Fruit fly (Drosophila melanogaster) S2 (cell line): Measurements from ENCODE around the gene mio.
A peak's percentile ranks its signal among the peaks of the same experiment; 100 is the strongest.

Experiments used
- CG8478 ChIP-seq: fragments of >200 bp; optimal IDR thresholded peaks from 2 replicates; lab custom pipeline; 2018
- CTCF ChIP-seq, 2 experiments: fragments of >200 bp; optimal IDR thresholded peaks; 2 replicates each; lab custom pipeline; 2018

Gene mio

dm6 chr2L:2196590-2197474, 20.3 kb upstream of the mio start:
- no peak for TF ChIP-seq CTCF (optimal IDR thresholded peaks at IDR 0.05; lab: Kevin White, UChicago)
- no peak for TF ChIP-seq CG8478 (lab: Kevin White, UChicago)

- no peak for TF ChIP-seq CTCF (optimal IDR thresholded peaks at IDR 0.05; lab: Kevin White, UChicago)
- TF ChIP-seq CG8478 (lab: Kevin White, UChicago): no peak
These were observed 19.5 kb upstream of the mio start, which contains the start of gene COX7AL2 for dm6 chr2L:2197475-2198118. TSS of gene COX7AL2 (minus strand) at chr2L:2197912.

dm6 chr2L:2198119-2198494, 19.0 kb upstream of the mio start:
- no peak for TF ChIP-seq CG8478 (lab: Kevin White, UChicago)
- no peak for TF ChIP-seq CTCF (optimal IDR thresholded peaks at IDR 0.05; lab: Kevin White, UChicago)

dm6 chr2L:2198613-2199432, 18.3 kb upstream of the mio start:
- no peak for TF ChIP-seq CTCF (optimal IDR thresholded peaks at IDR 0.05; lab: Kevin White, UChicago)
- peak; percentile 31 for TF ChIP-seq CG8478 (lab: Kevin White, UChicago)

- no peak for TF ChIP-seq CG8478 (lab: Kevin White, UChicago)
These were observed 17.7 kb upstream of the mio start for dm6 chr2L:2199433-2199796.

dm6 chr2L:2200136-2201036, 16.7 kb upstream of the mio start:
- TF ChIP-seq CTCF (optimal IDR thresholded peaks at IDR 0.05; lab: Kevin White, UChicago): no peak
- TF ChIP-seq CG8478 (lab: Kevin White, UChicago): no peak

dm6 chr2L:2201107-2201561, 16.0 kb upstream of the mio start:
- TF ChIP-seq CG8478 (lab: Kevin White, UChicago): no peak
- no peak for TF ChIP-seq CTCF (optimal IDR thresholded peaks at IDR 0.05; lab: Kevin White, UChicago)

- no peak for TF ChIP-seq CTCF (optimal IDR thresholded peaks at IDR 0.05; lab: Kevin White, UChicago)
- TF ChIP-seq CG8478 (lab: Kevin White, UChicago): no peak
These were observed 14.9 kb upstream of the mio start for dm6 chr2L:2202018-2202852.

dm6 chr2L:2202853-2203717, 14.0 kb upstream of the mio start:
- no peak for TF ChIP-seq CG8478 (lab: Kevin White, UChicago)
- no peak for TF ChIP-seq CTCF (optimal IDR thresholded peaks at IDR 0.05; lab: Kevin White, UChicago)

- TF ChIP-seq CG8478 (lab: Kevin White, UChicago) (no peak), CTCF (optimal IDR thresholded peaks at IDR 0.05; lab: Kevin White, UChicago) (no peak)
These were observed 11.0 kb upstream of the mio start, which contains the start of gene CG31668 for dm6 chr2L:2206066-2206465. TSS of gene CG31668 (minus strand) at chr2L:2206166.

dm6 chr2L:2209002-2209401, 8.1 kb upstream of the mio start, which contains the start of gene CG33124:
TSS of gene CG33124 (minus strand) at chr2L:2209102.
- no peak for TF ChIP-seq CTCF (optimal IDR thresholded peaks at IDR 0.05; lab: Kevin White, UChicago)

- TF ChIP-seq CTCF (optimal IDR thresholded peaks at IDR 0.05; lab: Kevin White, UChicago) (no peak), CG8478 (lab: Kevin White, UChicago) (no peak)
These were observed 4.6 kb upstream of the mio start, which contains the start of gene CG15385 for dm6 chr2L:2212478-2212877. TSS of gene CG15385 (minus strand) at chr2L:2212571.
